Worm (Caenorhabditis elegans) whole organism, young adult: Measurements from ENCODE around the gene Y66A7A.7.

Experiments
- B0019.2 ChIP-seq: fragments of 200-800 bp; sonication (Bioruptor generic); conservative IDR thresholded peaks from 2 replicates; pipeline ENCODE4 v1.3.6; 2022; ENCODE audit warnings: missing genetic modification reagents, missing genetic modification characterization, missing compliant biosample characterization
- B0035.1 ChIP-seq: sonication (generic microtip); optimal IDR thresholded peaks from 2 replicates; lab custom pipeline; 2016; ENCODE audit warnings: missing genetic modification characterization, mild to moderate bottlenecking, missing compliant biosample characterization, missing genotype, missing genetic modification reagents
- C17E4.6 ChIP-seq: fragments of 200-800 bp; sonication (Bioruptor generic); IDR thresholded peaks from 2 replicates; pipeline ENCODE4 v1.3.6; 2022; ENCODE audit warnings: missing genetic modification reagents, missing genetic modification characterization, missing compliant biosample characterization
- F10E7.11 ChIP-seq: sonication (generic microtip); optimal IDR thresholded peaks from 2 replicates; lab custom pipeline; 2017; ENCODE audit warnings: mild to moderate bottlenecking, missing genetic modification characterization, moderate library complexity, missing compliant biosample characterization
- T26A5.8 ChIP-seq: sonication (generic microtip); optimal IDR thresholded peaks from 2 replicates; lab custom pipeline; 2016; ENCODE audit warnings: missing genetic modification characterization, missing compliant biosample characterization
- Y79H2A.3 ChIP-seq: fragments of 200-800 bp; sonication (Bioruptor generic); conservative IDR thresholded peaks from 2 replicates; pipeline ENCODE4 v1.3.6; 2022; ENCODE audit warnings: missing genetic modification reagents, missing genetic modification characterization, missing compliant biosample characterization
- ZK185.1 ChIP-seq: sonication (generic microtip); optimal IDR thresholded peaks from 2 replicates; lab custom pipeline; 2016; ENCODE audit warnings: mild to moderate bottlenecking, missing genetic modification characterization, missing compliant biosample characterization; ENCODE audit not compliant: poor library complexity, severe bottlenecking
- ama-1 ChIP-seq, 3 experiments: fragments of 150-350 bp in 1 of 3; sonication (generic microtip) in 2 of 3; optimal IDR thresholded peaks; 2 replicates each; lab custom pipeline; 2014 to 2018; ENCODE audit warnings: missing biosample characterization in 2 of 3, missing genetic modification characterization in 2 of 3, missing genetic modification reagents in 2 of 3
- aptf-3 ChIP-seq: fragments of 200-800 bp; sonication (Bioruptor generic); IDR thresholded peaks from 2 replicates; pipeline ENCODE4 v1.3.6; 2022; ENCODE audit warnings: missing genetic modification characterization, missing compliant biosample characterization
- athp-1 ChIP-seq: sonication (generic microtip); optimal IDR thresholded peaks from 2 replicates; lab custom pipeline; 2017; ENCODE audit warnings: mild to moderate bottlenecking, missing genetic modification characterization, missing compliant biosample characterization
- attf-6 ChIP-seq: fragments of 200-800 bp; sonication (Bioruptor generic); IDR thresholded peaks from 2 replicates; pipeline ENCODE4 v1.3.6; 2022; ENCODE audit warnings: missing genetic modification reagents, missing genetic modification characterization, missing compliant biosample characterization
- bed-1 ChIP-seq: fragments of 200-800 bp; sonication (Bioruptor generic); IDR thresholded peaks from 2 replicates; pipeline ENCODE4 v1.3.6; 2022; ENCODE audit warnings: missing genetic modification reagents, missing genetic modification characterization, missing compliant biosample characterization
- cebp-1 ChIP-seq, 2 experiments: fragments of 200-800 bp in 1 of 2; sonication (Bioruptor generic) in 1 of 2; sonication (generic microtip) in 1 of 2; IDR thresholded peaks in 1 of 2; optimal IDR thresholded peaks in 1 of 2; 2 replicates each; pipeline versions ENCODE4 v1.3.6 to Lab custom; 2017 to 2022; ENCODE audit warnings: missing compliant biosample characterization in 2 of 2, missing genetic modification characterization in 2 of 2, mild to moderate bottlenecking in 1 of 2, missing genetic modification reagents in 1 of 2, moderate library complexity in 1 of 2
- ceh-40 ChIP-seq: fragments of 200-800 bp; sonication (Bioruptor generic); IDR thresholded peaks from 2 replicates; pipeline ENCODE4 v1.3.6; 2022; ENCODE audit warnings: missing genetic modification characterization, missing compliant biosample characterization
- ceh-58 ChIP-seq: fragments of 200-800 bp; sonication (Bioruptor generic); IDR thresholded peaks from 2 replicates; pipeline ENCODE4 v1.3.6; 2022; ENCODE audit warnings: missing genetic modification characterization, missing compliant biosample characterization
- ekl-4 ChIP-seq: fragments of 200-800 bp; sonication (Bioruptor generic); IDR thresholded peaks from 2 replicates; pipeline ENCODE4 v1.3.6; 2022; ENCODE audit warnings: missing genetic modification reagents, missing genetic modification characterization, missing compliant biosample characterization
- gei-17 ChIP-seq: fragments of 200-800 bp; sonication (Bioruptor generic); optimal IDR thresholded peaks from 2 replicates; lab custom pipeline; 2018; ENCODE audit warnings: mild to moderate bottlenecking, missing genetic modification characterization, missing compliant biosample characterization
- him-1 ChIP-seq: sonication (generic microtip); optimal IDR thresholded peaks from 2 replicates; lab custom pipeline; 2016; ENCODE audit warnings: missing genotype, missing genetic modification reagents, missing genetic modification characterization, missing compliant biosample characterization
- hmg-1.2 ChIP-seq: fragments of 200-800 bp; sonication (Bioruptor generic); IDR thresholded peaks from 2 replicates; pipeline ENCODE4 v1.3.6; 2022; ENCODE audit warnings: missing genetic modification reagents, missing genetic modification characterization, missing compliant biosample characterization
- let-607 ChIP-seq, 2 experiments: fragments of 200-800 bp in 1 of 2; sonication (Bioruptor generic) in 1 of 2; sonication (generic microtip) in 1 of 2; optimal IDR thresholded peaks; 2 replicates each; lab custom pipeline; 2016 to 2018; ENCODE audit warnings: mild to moderate bottlenecking in 2 of 2, missing compliant biosample characterization in 2 of 2, missing genetic modification characterization in 2 of 2, moderate library complexity in 2 of 2, missing genotype in 1 of 2
- lin-26 ChIP-seq: fragments of 200-800 bp; sonication (Bioruptor generic); IDR thresholded peaks from 2 replicates; pipeline ENCODE4 v1.3.6; 2022; ENCODE audit warnings: missing genetic modification reagents, missing genetic modification characterization, missing compliant biosample characterization
- lin-40 ChIP-seq: sonication (generic microtip); optimal IDR thresholded peaks from 2 replicates; lab custom pipeline; 2016; ENCODE audit warnings: missing genetic modification characterization, mild to moderate bottlenecking, missing compliant biosample characterization, missing genotype, missing genetic modification reagents
- lsl-1 ChIP-seq: fragments of 200-800 bp; sonication (Bioruptor generic); optimal IDR thresholded peaks from 2 replicates; lab custom pipeline; 2018; ENCODE audit warnings: mild to moderate bottlenecking, missing genetic modification characterization, moderate library complexity, missing compliant biosample characterization
- lsy-27 ChIP-seq: sonication (generic microtip); optimal IDR thresholded peaks from 2 replicates; lab custom pipeline; 2017; ENCODE audit warnings: missing genetic modification characterization, mild to moderate bottlenecking, missing compliant biosample characterization, antibody characterized with exemption, missing genotype, borderline replicate concordance; ENCODE audit not compliant: insufficient read depth
- madf-3 ChIP-seq: fragments of 200-800 bp; sonication (Bioruptor generic); IDR thresholded peaks from 2 replicates; pipeline ENCODE4 v1.3.6; 2022; ENCODE audit warnings: missing genetic modification reagents, missing genetic modification characterization, missing compliant biosample characterization
- nfya-2 ChIP-seq: fragments of 200-800 bp; sonication (Bioruptor generic); IDR thresholded peaks from 2 replicates; pipeline ENCODE4 v1.3.6; 2022; ENCODE audit warnings: missing genetic modification reagents, missing genetic modification characterization, missing compliant biosample characterization
- nhr-120 ChIP-seq: fragments of 200-800 bp; sonication (Bioruptor generic); IDR thresholded peaks from 2 replicates; pipeline ENCODE4 v1.3.6; 2022; ENCODE audit warnings: missing genetic modification characterization, missing compliant biosample characterization
- nhr-27 ChIP-seq: fragments of 200-800 bp; sonication (Bioruptor generic); optimal IDR thresholded peaks from 2 replicates; lab custom pipeline; 2018; ENCODE audit warnings: mild to moderate bottlenecking, missing genetic modification characterization, moderate library complexity, missing compliant biosample characterization
- repo-1 ChIP-seq: sonication (generic microtip); optimal IDR thresholded peaks from 2 replicates; lab custom pipeline; 2017; ENCODE audit warnings: mild to moderate bottlenecking, missing genetic modification characterization, missing compliant biosample characterization
- somi-1 ChIP-seq: fragments of 200-800 bp; sonication (Bioruptor generic); optimal IDR thresholded peaks from 2 replicates; lab custom pipeline; 2018; ENCODE audit warnings: mild to moderate bottlenecking, missing genetic modification characterization, missing compliant biosample characterization
- sptf-2 ChIP-seq: fragments of 200-800 bp; sonication (Bioruptor generic); optimal IDR thresholded peaks from 2 replicates; lab custom pipeline; 2018; ENCODE audit warnings: mild to moderate bottlenecking, missing genetic modification characterization, missing compliant biosample characterization
- tbx-9 ChIP-seq: sonication (generic microtip); optimal IDR thresholded peaks from 2 replicates; lab custom pipeline; 2016; ENCODE audit warnings: borderline replicate concordance, missing genetic modification characterization, inconsistent platforms, missing compliant biosample characterization
- unc-62 ChIP-seq: fragments of 150-350 bp; optimal IDR thresholded peaks from 2 replicates; lab custom pipeline; 2014; ENCODE audit warnings: missing biosample characterization, missing genetic modification reagents, missing genetic modification characterization
- zfh-2 ChIP-seq: fragments of 200-800 bp; sonication (Bioruptor generic); conservative IDR thresholded peaks from 2 replicates; pipeline ENCODE4 v1.3.6; 2022; ENCODE audit warnings: missing genetic modification reagents, missing genetic modification characterization, missing compliant biosample characterization
- ztf-26 ChIP-seq: sonication (generic microtip); optimal IDR thresholded peaks from 2 replicates; lab custom pipeline; 2017; ENCODE audit warnings: missing genetic modification characterization, missing compliant biosample characterization

Y66A7A.7 gene

ce11 chrIII:11629354-11629753, at the start of gene Y66A7A.7:
Gene Y66A7A.7, minus strand, starts transcription at chrIII:11629454.
- TF ChIP-seq let-607 (tag; optimal IDR thresholded peaks at IDR 0.05; lab: Kevin White, UChicago), result no peak
- TF ChIP-seq hmg-1.2 (GFP tag; lab: Robert Waterston, UW), result no peak
- no peak for TF ChIP-seq Y79H2A.3 (GFP tag; lab: Robert Waterston, UW)
- no peak for TF ChIP-seq ekl-4 (GFP tag; lab: Robert Waterston, UW)
- no peak for TF ChIP-seq lsl-1 (GFP tag; lab: Kevin White, UChicago)
- no peak for TF ChIP-seq C17E4.6

ce11 chrIII:11669008-11669407, 39.8 kb upstream of the Y66A7A.7 start:
- TF ChIP-seq Y79H2A.3 (GFP tag; lab: Robert Waterston, UW), result no peak
- no peak for TF ChIP-seq athp-1 (tag; lab: Kevin White, UChicago)
- no peak for TF ChIP-seq bed-1 (GFP tag; lab: Robert Waterston, UW)
- no peak for TF ChIP-seq cebp-1 (GFP tag; IDR thresholded peaks at IDR 0.05; lab: Robert Waterston, UW)
- TF ChIP-seq cebp-1 (tag; optimal IDR thresholded peaks at IDR 0.05; lab: Kevin White, UChicago), result no peak
- no peak for TF ChIP-seq tbx-9 (tag; lab: Kevin White, UChicago)
- TF ChIP-seq nfya-2 (GFP tag; lab: Robert Waterston, UW), result no peak
- no peak for TF ChIP-seq attf-6 (GFP tag; lab: Robert Waterston, UW)
- TF ChIP-seq nhr-27 (tag; lab: Kevin White, UChicago), result no peak
- no peak for TF ChIP-seq sptf-2 (GFP tag; lab: Kevin White, UChicago)
- TF ChIP-seq B0035.1 (tag; lab: Kevin White, UChicago), result no peak
- TF ChIP-seq B0019.2 (GFP tag; lab: Robert Waterston, UW), result no peak
- no peak for TF ChIP-seq aptf-3 (GFP tag; lab: Robert Waterston, UW)
- TF ChIP-seq unc-62 (GFP tag; lab: Kevin White, UChicago), result no peak
- no peak for TF ChIP-seq T26A5.8 (tag; lab: Kevin White, UChicago)
- no peak for TF ChIP-seq gei-17
- no peak for TF ChIP-seq lsy-27 (tag; lab: Kevin White, UChicago)
- TF ChIP-seq him-1 (tag; lab: Kevin White, UChicago), result no peak
- TF ChIP-seq ceh-40 (GFP tag; lab: Robert Waterston, UW), result no peak

ce11 chrIII:11666819-11667218, 37.6 kb upstream of the Y66A7A.7 start:
- no peak for TF ChIP-seq zfh-2 (GFP tag; lab: Robert Waterston, UW)

- TF ChIP-seq ZK185.1, result no peak
- TF ChIP-seq F10E7.11 (tag; lab: Kevin White, UChicago), result no peak
- no peak for TF ChIP-seq ceh-58 (GFP tag; lab: Robert Waterston, UW)
- no peak for TF ChIP-seq somi-1 (GFP tag; lab: Kevin White, UChicago)
- no peak for TF ChIP-seq ama-1 (optimal IDR thresholded peaks at IDR 0.05; lab: Kevin White, UChicago)
- no peak for TF ChIP-seq ama-1 (GFP tag; optimal IDR thresholded peaks at IDR 0.05; lab: Kevin White, UChicago)
- no peak for TF ChIP-seq nhr-120 (GFP tag; lab: Robert Waterston, UW)
- no peak for TF ChIP-seq madf-3
- no peak for TF ChIP-seq lin-40
- no peak for TF ChIP-seq lin-26
- TF ChIP-seq repo-1 (tag; lab: Kevin White, UChicago), result no peak
- no peak for TF ChIP-seq athp-1 (tag; lab: Kevin White, UChicago)
- no peak for TF ChIP-seq ztf-26
Observed at ce11 chrIII:11663400-11663799, 34.1 kb upstream of the Y66A7A.7 start.
